Worm (Caenorhabditis elegans) whole organism, L1 larva: ENCODE data around the gene cah-1.

Experiments
- C04F5.9 ChIP-seq: sonication (generic microtip); optimal IDR thresholded peaks from 2 replicates; lab custom pipeline; 2016; ENCODE audit warnings: missing genetic modification characterization, missing compliant biosample characterization
- C34B4.2 ChIP-seq: sonication (generic microtip); optimal IDR thresholded peaks from 2 replicates; lab custom pipeline; 2017; ENCODE audit warnings: mild to moderate bottlenecking, missing genetic modification characterization, missing compliant biosample characterization
- Y116A8C.19 ChIP-seq: sonication (generic microtip); optimal IDR thresholded peaks from 2 replicates; lab custom pipeline; 2016; ENCODE audit warnings: missing compliant biosample characterization, missing genetic modification characterization, borderline replicate concordance
- ceh-63 ChIP-seq: fragments of 200-800 bp; sonication (Bioruptor generic); optimal IDR thresholded peaks from 2 replicates; lab custom pipeline; 2018; ENCODE audit warnings: mild to moderate bottlenecking, missing genetic modification characterization, missing compliant biosample characterization
- ceh-8 ChIP-seq: fragments of 200-800 bp; sonication (Bioruptor generic); optimal IDR thresholded peaks from 2 replicates; lab custom pipeline; 2018; ENCODE audit warnings: mild to moderate bottlenecking, missing genetic modification characterization, moderate library complexity, missing compliant biosample characterization
- ceh-82 ChIP-seq, 3 experiments: fragments of 150-350 bp in 1 of 3; sonication (generic microtip) in 2 of 3; optimal IDR thresholded peaks; 2 replicates each; lab custom pipeline; 2014 to 2017; ENCODE audit warnings: missing biosample characterization in 3 of 3, missing genetic modification characterization in 3 of 3
- ceh-90 ChIP-seq: sonication (generic microtip); optimal IDR thresholded peaks from 2 replicates; lab custom pipeline; 2016; ENCODE audit warnings: missing genetic modification characterization, missing compliant biosample characterization
- ces-1 ChIP-seq: fragments of 150-350 bp; optimal IDR thresholded peaks from 2 replicates; lab custom pipeline; 2014; ENCODE audit warnings: missing biosample characterization, missing genetic modification reagents, missing genetic modification characterization
- efl-1 ChIP-seq, 4 experiments: fragments of 150-350 bp; optimal IDR thresholded peaks in 3 of 4; peaks in 1 of 4; 1 replicate in 1 of 4; 2 replicates in 3 of 4; lab custom pipeline; 2014; ENCODE audit warnings: missing biosample characterization in 2 of 4, missing genetic modification characterization in 2 of 4, missing genetic modification reagents in 2 of 4
- efl-3 ChIP-seq: fragments of 200-800 bp; sonication (Bioruptor generic); optimal IDR thresholded peaks from 2 replicates; lab custom pipeline; 2018; ENCODE audit warnings: mild to moderate bottlenecking, missing genetic modification characterization, missing compliant biosample characterization
- egl-13 ChIP-seq: sonication (generic microtip); optimal IDR thresholded peaks from 2 replicates; lab custom pipeline; 2016; ENCODE audit warnings: missing genotype, missing genetic modification reagents, missing genetic modification characterization, missing compliant biosample characterization
- elt-2 ChIP-seq: sonication (generic microtip); optimal IDR thresholded peaks from 2 replicates; lab custom pipeline; 2016; ENCODE audit warnings: missing genetic modification characterization, mild to moderate bottlenecking, inconsistent platforms, missing compliant biosample characterization, missing genetic modification reagents
- ets-5 ChIP-seq: fragments of 200-800 bp; sonication (Bioruptor generic); IDR thresholded peaks from 2 replicates; pipeline ENCODE4 v1.3.6; 2022; ENCODE audit warnings: missing genetic modification characterization, missing compliant biosample characterization
- fkh-8 ChIP-seq: sonication (generic microtip); optimal IDR thresholded peaks from 2 replicates; lab custom pipeline; 2016; ENCODE audit warnings: mild to moderate bottlenecking, missing genetic modification characterization, missing compliant biosample characterization
- grh-1 ChIP-seq: fragments of 200-800 bp; sonication (Bioruptor generic); IDR thresholded peaks from 2 replicates; pipeline ENCODE4 v1.3.6; 2022; ENCODE audit warnings: missing genetic modification reagents, missing genetic modification characterization, missing compliant biosample characterization
- hlh-4 ChIP-seq: sonication (generic microtip); optimal IDR thresholded peaks from 2 replicates; lab custom pipeline; 2016; ENCODE audit warnings: mild to moderate bottlenecking, missing genetic modification characterization, missing compliant biosample characterization
- irx-1 ChIP-seq: sonication (generic microtip); optimal IDR thresholded peaks from 2 replicates; lab custom pipeline; 2016; ENCODE audit warnings: missing genetic modification characterization, missing compliant biosample characterization
- isw-1 ChIP-seq: fragments of 200-800 bp; sonication (Bioruptor generic); IDR thresholded peaks from 2 replicates; pipeline ENCODE4 v1.3.6; 2022; ENCODE audit warnings: missing genetic modification characterization, missing compliant biosample characterization
- jun-1 ChIP-seq: fragments of 150-350 bp; optimal IDR thresholded peaks from 2 replicates; lab custom pipeline; 2014; ENCODE audit warnings: missing biosample characterization, missing genetic modification reagents, missing genetic modification characterization
- lin-15B ChIP-seq: fragments of 150-350 bp; sonication (generic microtip); optimal IDR thresholded peaks from 3 replicates; lab custom pipeline; 2014; ENCODE audit warnings: missing biosample characterization, missing genetic modification characterization
- lin-35 ChIP-seq, 2 experiments: fragments of 150-350 bp; optimal IDR thresholded peaks; 2 replicates each; lab custom pipeline; 2014; ENCODE audit warnings: missing biosample characterization in 2 of 2, missing genetic modification characterization in 2 of 2, missing genetic modification reagents in 2 of 2
- lin-39 ChIP-seq: fragments of 150-350 bp; optimal IDR thresholded peaks from 2 replicates; lab custom pipeline; 2014; ENCODE audit warnings: missing biosample characterization, missing genetic modification reagents, missing genetic modification characterization
- lir-3 ChIP-seq: sonication (generic microtip); optimal IDR thresholded peaks from 2 replicates; lab custom pipeline; 2016; ENCODE audit warnings: mild to moderate bottlenecking, missing genetic modification characterization, moderate library complexity, missing compliant biosample characterization; ENCODE audit not compliant: poor library complexity
- lsy-2 ChIP-seq, 2 experiments: fragments of 150-350 bp; optimal IDR thresholded peaks; 2 replicates each; lab custom pipeline; 2014; ENCODE audit warnings: missing biosample characterization in 2 of 2, missing genetic modification characterization in 2 of 2
- nhr-11 ChIP-seq: fragments of 150-350 bp; optimal IDR thresholded peaks from 2 replicates; lab custom pipeline; 2014; ENCODE audit warnings: missing biosample characterization, missing genetic modification characterization
- nhr-19 ChIP-seq: fragments of 200-800 bp; sonication (Bioruptor generic); conservative IDR thresholded peaks from 2 replicates; pipeline ENCODE4 v1.3.6; 2022; ENCODE audit warnings: missing genetic modification characterization, missing compliant biosample characterization
- nhr-237 ChIP-seq: fragments of 150-350 bp; optimal IDR thresholded peaks from 2 replicates; lab custom pipeline; 2014; ENCODE audit warnings: missing biosample characterization, missing genetic modification characterization
- nhr-28 ChIP-seq: fragments of 150-350 bp; optimal IDR thresholded peaks from 2 replicates; lab custom pipeline; 2014; ENCODE audit warnings: missing biosample characterization, missing genetic modification characterization
- nhr-71 ChIP-seq: sonication (generic microtip); optimal IDR thresholded peaks from 2 replicates; lab custom pipeline; 2016; ENCODE audit warnings: mild to moderate bottlenecking, missing genetic modification characterization, moderate library complexity, missing compliant biosample characterization
- nhr-76 ChIP-seq: sonication (generic microtip); optimal IDR thresholded peaks from 2 replicates; lab custom pipeline; 2017; ENCODE audit warnings: missing biosample characterization, missing genetic modification characterization
- nhr-77 ChIP-seq: fragments of 150-350 bp; optimal IDR thresholded peaks from 2 replicates; lab custom pipeline; 2014; ENCODE audit warnings: missing biosample characterization, missing genetic modification characterization
- nhr-84 ChIP-seq: sonication (generic microtip); optimal IDR thresholded peaks from 2 replicates; lab custom pipeline; 2017; ENCODE audit warnings: missing biosample characterization, missing genetic modification characterization
- nhr-85 ChIP-seq: sonication (generic microtip); peaks from one replicate; lab custom pipeline; 2016; ENCODE audit warnings: missing genetic modification characterization, inconsistent platforms, missing compliant biosample characterization
- pax-3 ChIP-seq: fragments of 200-800 bp; sonication (Bioruptor generic); optimal IDR thresholded peaks from 2 replicates; lab custom pipeline; 2018; ENCODE audit warnings: mild to moderate bottlenecking, missing genetic modification characterization, moderate library complexity, missing compliant biosample characterization
- pqm-1 ChIP-seq: sonication (generic microtip); optimal IDR thresholded peaks from 3 replicates; lab custom pipeline; 2017; ENCODE audit warnings: missing biosample characterization, missing genetic modification characterization
- sup-37 ChIP-seq: fragments of 200-800 bp; sonication (Bioruptor generic); optimal IDR thresholded peaks from 2 replicates; lab custom pipeline; 2018; ENCODE audit warnings: mild to moderate bottlenecking, missing genetic modification characterization, missing compliant biosample characterization
- swsn-7 ChIP-seq: sonication (generic microtip); optimal IDR thresholded peaks from 2 replicates; lab custom pipeline; 2016; ENCODE audit warnings: missing genetic modification characterization, missing compliant biosample characterization
- tbx-2 ChIP-seq: sonication (generic microtip); optimal IDR thresholded peaks from 2 replicates; lab custom pipeline; 2016; ENCODE audit warnings: missing genetic modification characterization, missing compliant biosample characterization
- tlp-1 ChIP-seq: fragments of 150-350 bp; optimal IDR thresholded peaks from 2 replicates; lab custom pipeline; 2014; ENCODE audit warnings: missing biosample characterization, missing genetic modification characterization
- unc-130 ChIP-seq: fragments of 150-350 bp; optimal IDR thresholded peaks from 2 replicates; lab custom pipeline; 2017; ENCODE audit warnings: missing biosample characterization, missing genetic modification characterization, inconsistent platforms
- unc-62 ChIP-seq: fragments of 150-350 bp; optimal IDR thresholded peaks from 2 replicates; lab custom pipeline; 2014; ENCODE audit warnings: missing biosample characterization, missing genetic modification reagents, missing genetic modification characterization
- unc-86 ChIP-seq: sonication (generic microtip); optimal IDR thresholded peaks from 2 replicates; lab custom pipeline; 2016; ENCODE audit warnings: missing genetic modification characterization, missing compliant biosample characterization

cah-1 gene

ce11 chrIII:5129261-5129660 lies 43.8 kb upstream of the cah-1 start (continued):
- TF ChIP-seq sup-37 (GFP tag; lab: Kevin White, UChicago) (no peak), egl-13 (tag; lab: Kevin White, UChicago) (no peak), unc-130 (tag; lab: Kevin White, UChicago) (no peak), ces-1 (GFP tag; lab: Kevin White, UChicago) (no peak), ceh-63 (GFP tag; lab: Kevin White, UChicago) (no peak), jun-1 (tag; lab: Kevin White, UChicago) (no peak), pqm-1 (tag; lab: Kevin White, UChicago) (no peak), tlp-1 (tag; lab: Kevin White, UChicago) (no peak), efl-1 (optimal IDR thresholded peaks at IDR 0.05; lab: Kevin White, UChicago) (no peak), efl-1 (GFP tag; optimal IDR thresholded peaks at IDR 0.05 in 1 of 2; lab: Kevin White, UChicago) (no peak), unc-86 (tag; lab: Kevin White, UChicago) (no peak), lin-15B (tag; lab: Kevin White, UChicago) (no peak), hlh-4 (tag; lab: Kevin White, UChicago) (no peak), lir-3 (no peak), grh-1 (GFP tag; lab: Robert Waterston, UW) (no peak), isw-1 (no peak), ceh-82 (tag; optimal IDR thresholded peaks at IDR 0.05; lab: Kevin White, UChicago) (peak in 1 of 3 experiments; percentile 28), efl-3 (GFP tag; lab: Kevin White, UChicago) (no peak), Y116A8C.19 (tag; lab: Kevin White, UChicago) (no peak), nhr-77 (tag; lab: Kevin White, UChicago) (peak; percentile 64), nhr-76 (tag; lab: Kevin White, UChicago) (no peak), ceh-8 (GFP tag; lab: Kevin White, UChicago) (no peak), ceh-90 (no peak), elt-2 (no peak), nhr-19 (GFP tag; lab: Robert Waterston, UW) (no peak), fkh-8 (tag; lab: Kevin White, UChicago) (no peak), tbx-2 (peak; percentile 100), lin-39 (tag; lab: Kevin White, UChicago) (no peak), nhr-28 (tag; lab: Kevin White, UChicago) (no peak), nhr-71 (tag; lab: Kevin White, UChicago) (peak; percentile 17), swsn-7 (no peak)

ce11 chrIII:5126988-5127387 lies 41.6 kb upstream of the cah-1 start:
- no peak for TF ChIP-seq nhr-237 (tag; lab: Kevin White, UChicago)
- TF ChIP-seq tbx-2: peak; percentile 39
- peak; percentile 75 for TF ChIP-seq nhr-85 (tag; lab: Kevin White, UChicago)
- TF ChIP-seq ets-5: 0 out of 2 replicates have a peak, but pooled peaks have one; percentile 28

- TF ChIP-seq tbx-2 (peak; percentile 92), ceh-63 (GFP tag; lab: Kevin White, UChicago) (no peak)
- TF ChIP-seq, all 84 proteins: peak for 1
Observed at ce11 chrIII:5125759-5126158, 40.3 kb upstream of the cah-1 start.

- TF ChIP-seq lin-35 (GFP tag; optimal IDR thresholded peaks at IDR 0.05; lab: Kevin White, UChicago) (no peak), C04F5.9 (tag; lab: Kevin White, UChicago) (no peak), C34B4.2 (tag; lab: Kevin White, UChicago) (no peak), tbx-2 (no peak), nhr-11 (tag; lab: Kevin White, UChicago) (no peak), pax-3 (tag; lab: Kevin White, UChicago) (no peak), nhr-84 (tag; lab: Kevin White, UChicago) (no peak), efl-3 (GFP tag; lab: Kevin White, UChicago) (no peak), irx-1 (tag; lab: Kevin White, UChicago) (no peak), hlh-4 (tag; lab: Kevin White, UChicago) (no peak), lsy-2 (tag; optimal IDR thresholded peaks at IDR 0.05; lab: Kevin White, UChicago) (no peak), fkh-8 (tag; lab: Kevin White, UChicago) (no peak), ceh-63 (GFP tag; lab: Kevin White, UChicago) (no peak), unc-62 (GFP tag; lab: Kevin White, UChicago) (no peak), nhr-28 (tag; lab: Kevin White, UChicago) (no peak), sup-37 (GFP tag; lab: Kevin White, UChicago) (no peak)
Observed at ce11 chrIII:5124385-5124784, 39.0 kb upstream of the cah-1 start.
